Fruit fly (Drosophila melanogaster): ENCODE measurements around the gene Akt.

DNA sequence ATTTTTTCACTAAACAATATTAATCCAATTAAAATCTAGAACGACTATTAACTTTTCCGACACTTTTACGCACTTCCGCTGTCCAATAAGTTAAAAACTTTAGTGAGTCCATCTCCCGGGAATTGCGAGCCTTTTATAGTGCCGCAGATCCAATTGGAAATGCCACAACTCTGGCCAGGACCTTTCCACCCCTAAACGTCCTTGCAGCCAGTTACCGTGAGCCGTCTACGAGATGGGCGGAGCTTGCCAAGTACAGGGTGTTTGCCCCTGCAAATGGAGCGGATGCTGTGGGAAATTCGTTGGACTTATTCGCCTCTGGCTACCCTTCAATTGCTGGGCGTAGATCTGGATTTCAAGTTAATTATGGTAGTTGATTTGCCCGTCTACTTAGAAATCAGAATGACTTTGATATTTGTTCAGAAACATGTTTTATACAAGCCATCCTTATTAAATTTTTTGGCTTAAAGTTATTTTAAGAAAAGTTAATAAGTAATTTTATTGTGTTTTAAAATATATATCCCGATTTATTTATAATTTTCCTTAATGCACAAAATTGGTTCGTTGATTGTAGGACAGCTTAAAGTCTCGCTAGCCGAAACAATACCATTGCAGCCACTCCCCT is 52.3 kb downstream of the Akt start, which contains the start of gene Fer2:
- TF ChIP-seq CG8478 (optimal IDR thresholded peaks at IDR 0.05) = no peak
- no peak for TF ChIP-seq CTCF (optimal IDR thresholded peaks at IDR 0.05)

All from S2 (cell line).